Worm (Caenorhabditis elegans) whole organism, L1 larva: ENCODE measurements around the gene str-204.

Experiments used
- C04F5.9 ChIP-seq: sonication (generic microtip); optimal IDR thresholded peaks from 2 replicates; lab custom pipeline; 2016; ENCODE audit warnings: missing genetic modification characterization, missing compliant biosample characterization
- C16A3.4 ChIP-seq: fragments of 150-350 bp; optimal IDR thresholded peaks from 2 replicates; lab custom pipeline; 2014; ENCODE audit warnings: missing biosample characterization, missing genetic modification characterization
- F16B12.6 ChIP-seq: fragments of 150-350 bp; optimal IDR thresholded peaks from 2 replicates; lab custom pipeline; 2014; ENCODE audit warnings: missing biosample characterization, missing genetic modification characterization
- alr-1 ChIP-seq: fragments of 200-800 bp; sonication (Bioruptor generic); optimal IDR thresholded peaks from 2 replicates; lab custom pipeline; 2018; ENCODE audit warnings: borderline replicate concordance, mild to moderate bottlenecking, missing genetic modification characterization, missing compliant biosample characterization
- aly-2 ChIP-seq: fragments of 150-350 bp; optimal IDR thresholded peaks from 2 replicates; lab custom pipeline; 2014; ENCODE audit warnings: missing biosample characterization, missing genetic modification characterization
- blmp-1 ChIP-seq: fragments of 150-350 bp; optimal IDR thresholded peaks from 2 replicates; lab custom pipeline; 2014; ENCODE audit warnings: missing biosample characterization, missing genetic modification characterization
- ceh-63 ChIP-seq: fragments of 200-800 bp; sonication (Bioruptor generic); optimal IDR thresholded peaks from 2 replicates; lab custom pipeline; 2018; ENCODE audit warnings: mild to moderate bottlenecking, missing genetic modification characterization, missing compliant biosample characterization
- ceh-82 ChIP-seq, 3 experiments: fragments of 150-350 bp in 1 of 3; sonication (generic microtip) in 2 of 3; optimal IDR thresholded peaks; 2 replicates each; lab custom pipeline; 2014 to 2017; ENCODE audit warnings: missing biosample characterization in 3 of 3, missing genetic modification characterization in 3 of 3
- ceh-88 ChIP-seq: fragments of 200-800 bp; sonication (Bioruptor generic); IDR thresholded peaks from 2 replicates; pipeline ENCODE4 v1.3.6; 2022; ENCODE audit warnings: missing genetic modification characterization, missing compliant biosample characterization
- ces-1 ChIP-seq: fragments of 150-350 bp; optimal IDR thresholded peaks from 2 replicates; lab custom pipeline; 2014; ENCODE audit warnings: missing biosample characterization, missing genetic modification reagents, missing genetic modification characterization
- efl-3 ChIP-seq: fragments of 200-800 bp; sonication (Bioruptor generic); optimal IDR thresholded peaks from 2 replicates; lab custom pipeline; 2018; ENCODE audit warnings: mild to moderate bottlenecking, missing genetic modification characterization, missing compliant biosample characterization
- egl-13 ChIP-seq: sonication (generic microtip); optimal IDR thresholded peaks from 2 replicates; lab custom pipeline; 2016; ENCODE audit warnings: missing genotype, missing genetic modification reagents, missing genetic modification characterization, missing compliant biosample characterization
- egl-27 ChIP-seq, 2 experiments: fragments of 150-350 bp in 1 of 2; sonication (generic microtip); optimal IDR thresholded peaks; 3 replicates each; lab custom pipeline; 2017 to 2018; ENCODE audit warnings: missing biosample characterization in 2 of 2, missing genetic modification characterization in 2 of 2, missing genetic modification reagents in 2 of 2
- elt-3 ChIP-seq, 6 experiments: fragments of 150-350 bp in 1 of 6; sonication (generic microtip); optimal IDR thresholded peaks; 2 replicates each; lab custom pipeline; 2017 to 2018; ENCODE audit warnings: missing biosample characterization in 6 of 6, missing genetic modification characterization in 6 of 6, inconsistent platforms in 1 of 6
- fkh-10 ChIP-seq: sonication (generic microtip); optimal IDR thresholded peaks from 2 replicates; lab custom pipeline; 2017; ENCODE audit warnings: missing biosample characterization, missing genetic modification reagents, missing genetic modification characterization
- fkh-4 ChIP-seq: sonication (generic microtip); optimal IDR thresholded peaks from 2 replicates; lab custom pipeline; 2016; ENCODE audit warnings: missing compliant biosample characterization, missing genetic modification characterization, borderline replicate concordance
- hlh-17 ChIP-seq: fragments of 200-800 bp; sonication (Bioruptor generic); optimal IDR thresholded peaks from 2 replicates; lab custom pipeline; 2018; ENCODE audit warnings: missing genetic modification characterization, mild to moderate bottlenecking, missing compliant biosample characterization, moderate library complexity, borderline replicate concordance
- hlh-4 ChIP-seq: sonication (generic microtip); optimal IDR thresholded peaks from 2 replicates; lab custom pipeline; 2016; ENCODE audit warnings: mild to moderate bottlenecking, missing genetic modification characterization, missing compliant biosample characterization
- hpl-2 ChIP-seq: fragments of 150-350 bp; optimal IDR thresholded peaks from 2 replicates; lab custom pipeline; 2014; ENCODE audit warnings: missing biosample characterization, missing genetic modification reagents, missing genetic modification characterization
- irx-1 ChIP-seq: sonication (generic microtip); optimal IDR thresholded peaks from 2 replicates; lab custom pipeline; 2016; ENCODE audit warnings: missing genetic modification characterization, missing compliant biosample characterization
- lin-13 ChIP-seq: fragments of 150-350 bp; optimal IDR thresholded peaks from 2 replicates; lab custom pipeline; 2014; ENCODE audit warnings: missing biosample characterization, missing genetic modification reagents, missing genetic modification characterization
- lin-14 ChIP-seq: fragments of 200-800 bp; sonication (Bioruptor generic); optimal IDR thresholded peaks from 2 replicates; lab custom pipeline; 2018; ENCODE audit warnings: mild to moderate bottlenecking, missing genetic modification characterization, moderate library complexity, missing compliant biosample characterization
- lir-3 ChIP-seq: sonication (generic microtip); optimal IDR thresholded peaks from 2 replicates; lab custom pipeline; 2016; ENCODE audit warnings: mild to moderate bottlenecking, missing genetic modification characterization, moderate library complexity, missing compliant biosample characterization; ENCODE audit not compliant: poor library complexity
- lsy-2 ChIP-seq, 2 experiments: fragments of 150-350 bp; optimal IDR thresholded peaks; 2 replicates each; lab custom pipeline; 2014; ENCODE audit warnings: missing biosample characterization in 2 of 2, missing genetic modification characterization in 2 of 2
- mdl-1 ChIP-seq, 2 experiments: fragments of 150-350 bp; optimal IDR thresholded peaks; 2 replicates each; lab custom pipeline; 2014 to 2017; ENCODE audit warnings: missing biosample characterization in 2 of 2, missing genetic modification characterization in 2 of 2, inconsistent platforms in 1 of 2
- mef-2 ChIP-seq: fragments of 150-350 bp; optimal IDR thresholded peaks from 2 replicates; lab custom pipeline; 2014; ENCODE audit warnings: missing biosample characterization, missing genetic modification characterization
- nhr-11 ChIP-seq: fragments of 150-350 bp; optimal IDR thresholded peaks from 2 replicates; lab custom pipeline; 2014; ENCODE audit warnings: missing biosample characterization, missing genetic modification characterization
- nhr-12 ChIP-seq: sonication (generic microtip); optimal IDR thresholded peaks from 2 replicates; lab custom pipeline; 2017; ENCODE audit warnings: missing biosample characterization, missing genetic modification characterization
- nhr-19 ChIP-seq: fragments of 200-800 bp; sonication (Bioruptor generic); conservative IDR thresholded peaks from 2 replicates; pipeline ENCODE4 v1.3.6; 2022; ENCODE audit warnings: missing genetic modification characterization, missing compliant biosample characterization
- nhr-71 ChIP-seq: sonication (generic microtip); optimal IDR thresholded peaks from 2 replicates; lab custom pipeline; 2016; ENCODE audit warnings: mild to moderate bottlenecking, missing genetic modification characterization, moderate library complexity, missing compliant biosample characterization
- nhr-77 ChIP-seq: fragments of 150-350 bp; optimal IDR thresholded peaks from 2 replicates; lab custom pipeline; 2014; ENCODE audit warnings: missing biosample characterization, missing genetic modification characterization
- nhr-84 ChIP-seq: sonication (generic microtip); optimal IDR thresholded peaks from 2 replicates; lab custom pipeline; 2017; ENCODE audit warnings: missing biosample characterization, missing genetic modification characterization
- nhr-90 ChIP-seq: sonication (generic microtip); optimal IDR thresholded peaks from 2 replicates; lab custom pipeline; 2016; ENCODE audit warnings: mild to moderate bottlenecking, missing genetic modification characterization, missing compliant biosample characterization; ENCODE audit not compliant: poor library complexity
- snpc-4 ChIP-seq: fragments of 150-350 bp; optimal IDR thresholded peaks from 2 replicates; lab custom pipeline; 2014; ENCODE audit warnings: missing biosample characterization, missing genetic modification characterization
- sox-4 ChIP-seq: sonication (generic microtip); optimal IDR thresholded peaks from 2 replicates; lab custom pipeline; 2016; ENCODE audit warnings: missing genetic modification characterization, missing compliant biosample characterization
- sptf-1 ChIP-seq: fragments of 150-350 bp; optimal IDR thresholded peaks from 2 replicates; lab custom pipeline; 2014; ENCODE audit warnings: missing biosample characterization, missing genetic modification characterization
- unc-130 ChIP-seq: fragments of 150-350 bp; optimal IDR thresholded peaks from 2 replicates; lab custom pipeline; 2017; ENCODE audit warnings: missing biosample characterization, missing genetic modification characterization, inconsistent platforms
- unc-86 ChIP-seq: sonication (generic microtip); optimal IDR thresholded peaks from 2 replicates; lab custom pipeline; 2016; ENCODE audit warnings: missing genetic modification characterization, missing compliant biosample characterization
- unc-98 ChIP-seq: fragments of 200-800 bp; sonication (Bioruptor generic); IDR thresholded peaks from 2 replicates; pipeline ENCODE4 v1.3.6; 2022; ENCODE audit warnings: missing genetic modification characterization, missing compliant biosample characterization
- vab-15 ChIP-seq: sonication (generic microtip); optimal IDR thresholded peaks from 2 replicates; lab custom pipeline; 2017; ENCODE audit warnings: missing genotype, mild to moderate bottlenecking, missing genetic modification characterization, missing compliant biosample characterization
- ztf-11 ChIP-seq, 2 experiments: sonication (generic microtip); optimal IDR thresholded peaks; 2 replicates each; lab custom pipeline; 2016 to 2017; ENCODE audit warnings: missing genetic modification characterization in 2 of 2, missing biosample characterization in 1 of 2, missing compliant biosample characterization in 1 of 2

The str-204 gene

ce11 chrV:7159391-7159790 lies at the start of gene str-204:
str-204 (plus strand) TSS chrV:7159691.
- TF ChIP-seq egl-13 (no peak), ceh-82 (tag; optimal IDR thresholded peaks at IDR 0.05; lab: Kevin White, UChicago) (no peak), F16B12.6 (tag; lab: Kevin White, UChicago) (no peak), ztf-11 (tag; optimal IDR thresholded peaks at IDR 0.05; lab: Kevin White, UChicago) (no peak), snpc-4 (tag; lab: Kevin White, UChicago) (no peak), unc-98 (GFP tag; lab: Robert Waterston, UW) (no peak), lsy-2 (tag; optimal IDR thresholded peaks at IDR 0.05; lab: Kevin White, UChicago) (no peak), unc-86 (no peak), nhr-90 (tag; lab: Kevin White, UChicago) (no peak), nhr-11 (no peak), ceh-88 (GFP tag; lab: Robert Waterston, UW) (no peak), alr-1 (tag; lab: Kevin White, UChicago) (no peak), nhr-71 (tag; lab: Kevin White, UChicago) (no peak), C16A3.4 (tag; lab: Kevin White, UChicago) (no peak), C04F5.9 (tag; lab: Kevin White, UChicago) (no peak), nhr-77 (no peak)

DNA sequence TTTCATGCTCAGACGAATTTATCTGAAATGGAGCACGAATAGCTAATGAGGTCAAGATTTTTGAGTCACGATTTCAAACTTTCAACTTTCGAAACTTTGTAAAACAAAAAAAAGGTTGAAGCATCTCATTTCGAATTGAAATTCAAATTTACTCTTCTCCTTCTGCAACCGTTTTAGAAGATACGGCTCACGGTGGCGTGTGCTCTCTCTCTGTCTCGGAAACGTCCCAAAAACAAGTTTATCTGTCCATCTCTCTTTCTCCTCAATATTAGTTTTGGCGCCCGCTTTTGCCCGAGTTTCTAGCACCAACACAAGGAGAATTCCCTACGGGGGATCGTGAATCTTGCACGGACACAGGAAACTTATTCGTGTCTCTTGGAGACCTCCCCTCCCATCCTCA lies 49.1 kb upstream of the str-204 start:
- no peak for TF ChIP-seq mdl-1 (tag; optimal IDR thresholded peaks at IDR 0.05; lab: Kevin White, UChicago)
- TF ChIP-seq unc-130 (tag; lab: Kevin White, UChicago): no peak
- TF ChIP-seq lin-14 (GFP tag; lab: Kevin White, UChicago): peak; percentile 26
- peak; percentile 55 for TF ChIP-seq fkh-10 (GFP tag; lab: Kevin White, UChicago)
- TF ChIP-seq, all 84 proteins: peak for 2

ce11 chrV:7111276-7111675 lies 48.2 kb upstream of the str-204 start:
- TF ChIP-seq efl-3 (GFP tag; lab: Kevin White, UChicago) (no peak), nhr-77 (no peak), nhr-12 (tag; lab: Kevin White, UChicago) (no peak), nhr-71 (tag; lab: Kevin White, UChicago) (peak; percentile 28), lsy-2 (tag; optimal IDR thresholded peaks at IDR 0.05; lab: Kevin White, UChicago) (peak in 1 of 2 experiments; percentile 23), lin-13 (GFP tag; lab: Kevin White, UChicago) (no peak), nhr-11 (no peak), vab-15 (tag; lab: Kevin White, UChicago) (no peak), fkh-10 (GFP tag; lab: Kevin White, UChicago) (peak; percentile 89), blmp-1 (peak; percentile 22), ces-1 (peak; percentile 63), hlh-4 (tag; lab: Kevin White, UChicago) (no peak), ztf-11 (tag; optimal IDR thresholded peaks at IDR 0.05; lab: Kevin White, UChicago) (no peak), C16A3.4 (tag; lab: Kevin White, UChicago) (no peak), elt-3 (tag; optimal IDR thresholded peaks at IDR 0.05; lab: Kevin White, UChicago) (no peak), ceh-82 (tag; optimal IDR thresholded peaks at IDR 0.05; lab: Kevin White, UChicago) (no peak), lin-14 (GFP tag; lab: Kevin White, UChicago) (peak; percentile 79), sox-4 (no peak), nhr-19 (no peak), irx-1 (tag; lab: Kevin White, UChicago) (peak; percentile 12)

ce11 chrV:7112223-7112622 lies 47.3 kb upstream of the str-204 start:
- TF ChIP-seq ceh-63 (GFP tag; lab: Kevin White, UChicago) (peak; percentile 84), hlh-17 (GFP tag; lab: Kevin White, UChicago) (no peak), elt-3 (tag; optimal IDR thresholded peaks at IDR 0.05; lab: Kevin White, UChicago) (no peak)

ce11 chrV:7118796-7119195 lies 40.7 kb upstream of the str-204 start, which contains the start of gene srx-33:
srx-33 (minus strand) TSS chrV:7118896.
- no peak for TF ChIP-seq egl-27 (tag; optimal IDR thresholded peaks at IDR 0.05; lab: Kevin White, UChicago)
- TF ChIP-seq lir-3 (tag; lab: Kevin White, UChicago): no peak
- TF ChIP-seq mef-2 (tag; lab: Kevin White, UChicago): no peak
- no peak for TF ChIP-seq aly-2 (tag; lab: Kevin White, UChicago)
- no peak for TF ChIP-seq fkh-10 (GFP tag; lab: Kevin White, UChicago)
- no peak for TF ChIP-seq fkh-4 (tag; lab: Kevin White, UChicago)
- no peak for TF ChIP-seq ceh-63 (GFP tag; lab: Kevin White, UChicago)
- TF ChIP-seq hpl-2 (GFP tag; lab: Kevin White, UChicago): no peak
- TF ChIP-seq nhr-84 (tag; lab: Kevin White, UChicago): no peak
- no peak for TF ChIP-seq sptf-1
